Worm (Caenorhabditis elegans) whole organism, midembryonic: Measurements from ENCODE around the gene srh-179.

ENCODE experiments used
- T22C8.4 ChIP-seq: fragments of 200-800 bp; sonication (Bioruptor generic); IDR thresholded peaks from 2 replicates; pipeline ENCODE4 v1.3.6; 2022; ENCODE audit warnings: missing genetic modification characterization, missing compliant biosample characterization
- cog-1 ChIP-seq: sonication (generic microtip); optimal IDR thresholded peaks from 2 replicates; lab custom pipeline; 2016; ENCODE audit warnings: missing genetic modification characterization, missing compliant biosample characterization
- flt-1 ChIP-seq: fragments of 200-800 bp; sonication (Bioruptor generic); IDR thresholded peaks from 2 replicates; pipeline ENCODE4 v1.3.6; 2022; ENCODE audit warnings: missing genetic modification characterization, missing compliant biosample characterization
- klf-2 ChIP-seq: fragments of 200-800 bp; sonication (Bioruptor generic); conservative IDR thresholded peaks from 2 replicates; pipeline ENCODE4 v1.3.6; 2022; ENCODE audit warnings: missing genetic modification reagents, missing genetic modification characterization, missing compliant biosample characterization
- med-1 ChIP-seq: sonication (generic microtip); optimal IDR thresholded peaks from 2 replicates; lab custom pipeline; 2017; ENCODE audit warnings: missing genetic modification characterization, mild to moderate bottlenecking, missing compliant biosample characterization, antibody characterized with exemption, missing genetic modification reagents; ENCODE audit not compliant: insufficient read depth
- ref-1 ChIP-seq: fragments of 200-800 bp; sonication (Bioruptor generic); conservative IDR thresholded peaks from 2 replicates; pipeline ENCODE4 v1.3.6; 2022; ENCODE audit warnings: missing genetic modification reagents, missing genetic modification characterization, missing compliant biosample characterization
- tab-1 ChIP-seq: fragments of 200-800 bp; sonication (Bioruptor generic); IDR thresholded peaks from 2 replicates; pipeline ENCODE4 v1.3.6; 2022; ENCODE audit warnings: missing genetic modification characterization, missing compliant biosample characterization
- ztf-23 ChIP-seq: fragments of 200-800 bp; sonication (Bioruptor generic); IDR thresholded peaks from 2 replicates; pipeline ENCODE4 v1.3.6; 2022; ENCODE audit warnings: missing genetic modification reagents, missing genetic modification characterization, missing compliant biosample characterization
- ztf-29 ChIP-seq: fragments of 200-800 bp; sonication (Bioruptor generic); IDR thresholded peaks from 2 replicates; pipeline ENCODE4 v1.3.6; 2022; ENCODE audit warnings: missing genetic modification reagents, missing genetic modification characterization, missing compliant biosample characterization

The srh-179 gene

ce11 chrV:18508564-18508963, 32.4 kb downstream of the srh-179 start, which contains the start of gene Y51A2D.1:
Gene Y51A2D.1 (plus strand): TSS chrV:18508864.
- no peak for TF ChIP-seq T22C8.4 (GFP tag; lab: Robert Waterston, UW)
- no peak for TF ChIP-seq ztf-23 (GFP tag; lab: Robert Waterston, UW)
- no peak for TF ChIP-seq cog-1 (tag; lab: Kevin White, UChicago)
- no peak for TF ChIP-seq ref-1
- no peak for TF ChIP-seq flt-1 (GFP tag; lab: Robert Waterston, UW)
- TF ChIP-seq klf-2 = no peak
- TF ChIP-seq med-1 = no peak
- TF ChIP-seq tab-1 (GFP tag; lab: Robert Waterston, UW) = no peak
- TF ChIP-seq ztf-29 (GFP tag; lab: Robert Waterston, UW) = no peak

ce11 chrV:18511847-18512246, 35.7 kb downstream of the srh-179 start:
- no peak for TF ChIP-seq cog-1 (tag; lab: Kevin White, UChicago)
- no peak for TF ChIP-seq ztf-29 (GFP tag; lab: Robert Waterston, UW)
- TF ChIP-seq ref-1 = no peak
- no peak for TF ChIP-seq med-1
- TF ChIP-seq tab-1 (GFP tag; lab: Robert Waterston, UW) = no peak
- no peak for TF ChIP-seq flt-1 (GFP tag; lab: Robert Waterston, UW)
- no peak for TF ChIP-seq T22C8.4 (GFP tag; lab: Robert Waterston, UW)
- no peak for TF ChIP-seq ztf-23 (GFP tag; lab: Robert Waterston, UW)
- TF ChIP-seq klf-2 = no peak

- no peak for TF ChIP-seq ref-1
- TF ChIP-seq ztf-29 (GFP tag; lab: Robert Waterston, UW) = no peak
- no peak for TF ChIP-seq T22C8.4 (GFP tag; lab: Robert Waterston, UW)
- TF ChIP-seq tab-1 (GFP tag; lab: Robert Waterston, UW) = no peak
- TF ChIP-seq klf-2 = no peak
- no peak for TF ChIP-seq ztf-23 (GFP tag; lab: Robert Waterston, UW)
- no peak for TF ChIP-seq flt-1 (GFP tag; lab: Robert Waterston, UW)
- no peak for TF ChIP-seq cog-1 (tag; lab: Kevin White, UChicago)
- no peak for TF ChIP-seq med-1
Observed at ce11 chrV:18516496-18516895, 40.3 kb downstream of the srh-179 start, which contains the start of gene hmit-1.1. Gene hmit-1.1 (plus strand): TSS chrV:18516789.

DNA sequence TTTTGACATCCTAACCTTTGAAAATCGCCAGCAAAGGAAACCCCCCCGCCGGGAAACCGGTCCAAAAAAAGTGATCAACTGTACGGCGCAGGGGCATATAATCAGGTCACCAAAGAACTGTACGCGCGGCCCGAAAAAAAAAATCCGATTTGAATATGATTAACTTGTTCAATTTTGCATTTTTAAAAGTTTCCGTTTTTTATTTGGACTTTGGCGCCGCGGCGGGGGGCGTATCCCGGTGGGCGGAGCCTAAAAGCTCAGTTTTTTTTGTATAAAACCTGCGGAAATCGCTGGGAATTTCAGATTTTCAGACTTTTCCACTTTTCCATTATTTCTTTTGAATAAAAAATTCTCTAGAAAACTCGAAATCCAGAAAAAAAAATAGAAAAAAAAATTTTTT, 48.3 kb downstream of the srh-179 start, which contains the start of gene hmit-1.2:
Gene hmit-1.2 (plus strand): TSS at position 301 of the 400 bp plus-strand sequence.
- TF ChIP-seq klf-2 (no peak), T22C8.4 (GFP tag; lab: Robert Waterston, UW) (no peak), tab-1 (GFP tag; lab: Robert Waterston, UW) (no peak), ztf-23 (GFP tag; lab: Robert Waterston, UW) (no peak), med-1 (no peak), ref-1 (no peak), cog-1 (tag; lab: Kevin White, UChicago) (no peak)
